Fruit fly (Drosophila melanogaster): Measurements from ENCODE around the gene Whamy.

The Whamy gene

DNA sequence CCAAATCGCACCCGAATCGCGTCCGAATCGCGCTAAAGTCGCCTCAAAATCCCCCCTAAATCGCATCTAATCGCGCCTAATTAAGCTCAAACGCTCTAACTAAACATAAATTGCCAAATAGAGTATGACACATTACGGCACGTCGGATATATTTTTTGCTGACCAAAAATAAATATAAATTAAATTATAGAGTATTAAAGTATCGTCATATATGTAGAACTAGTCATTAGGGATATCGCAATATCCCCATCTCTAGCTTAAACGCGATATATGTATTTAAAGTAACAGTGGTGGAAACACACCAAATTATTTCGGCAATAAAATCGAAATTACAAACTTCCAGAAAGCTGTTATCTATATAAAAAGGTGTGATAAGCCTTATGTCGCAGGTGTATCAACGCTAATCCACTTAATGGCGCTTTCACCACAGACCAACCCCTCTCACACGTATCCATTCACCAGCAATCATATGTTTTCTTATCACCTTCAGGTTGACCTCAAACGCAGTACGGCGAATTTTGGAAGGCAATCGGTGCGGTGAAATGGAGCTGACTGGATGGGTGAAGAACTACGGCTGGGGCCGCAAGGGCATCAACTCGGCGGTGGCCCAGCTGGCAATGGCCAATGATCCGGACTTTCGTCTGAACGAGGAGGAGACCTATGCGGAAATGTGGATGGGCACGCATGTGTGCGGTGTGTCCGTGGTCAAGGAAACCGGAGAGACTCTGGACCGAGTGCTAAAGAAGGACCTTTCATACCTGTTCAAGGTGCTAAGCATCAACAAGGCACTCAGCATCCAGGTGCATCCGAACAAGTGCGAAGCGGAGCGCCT lies 14.6 kb downstream of the Whamy start, which contains the start of gene Mpi:
Gene Mpi (plus strand): TSS at position 263 of the 832 bp plus-strand sequence.
- TF ChIP-seq h (optimal IDR thresholded peaks at IDR 0.05) (no peak), ttk (optimal IDR thresholded peaks at IDR 0.05) (no peak), Sin3A (optimal IDR thresholded peaks at IDR 0.05) (no peak), Myc (optimal IDR thresholded peaks at IDR 0.05) (no peak), psq (optimal IDR thresholded peaks at IDR 0.05) (no peak), insv (optimal IDR thresholded peaks at IDR 0.05) (no peak)

DNA sequence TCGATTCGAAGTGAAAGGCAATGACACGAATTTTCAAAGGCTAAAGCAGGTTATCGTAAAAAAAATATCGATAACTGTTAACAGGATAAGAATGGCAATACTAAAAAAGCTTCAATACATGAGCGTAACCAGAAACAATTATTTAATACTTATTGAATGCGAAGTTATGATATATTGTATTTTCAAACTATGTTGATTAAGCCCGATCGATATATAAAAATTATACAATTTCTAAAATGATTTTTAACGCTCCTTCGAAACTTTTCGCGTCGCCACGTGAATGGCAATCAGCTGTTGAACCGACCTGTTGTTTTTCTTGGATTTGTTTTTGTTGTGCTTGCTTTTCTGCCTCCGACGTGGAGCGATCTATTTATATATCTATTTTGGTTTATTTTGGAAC lies 18.0 kb downstream of the Whamy start, which contains the start of the genes Alg12 and Rpt3R:
Gene Alg12 (plus strand): TSS at position 305 of the 400 bp plus-strand sequence.
Gene Rpt3R (minus strand): TSS at position 324 of the 400 bp plus-strand sequence.
- TF ChIP-seq psq (optimal IDR thresholded peaks at IDR 0.05) (no peak), insv (optimal IDR thresholded peaks at IDR 0.05) (no peak), Sin3A (optimal IDR thresholded peaks at IDR 0.05) (no peak), Myc (optimal IDR thresholded peaks at IDR 0.05) (no peak), ttk (optimal IDR thresholded peaks at IDR 0.05) (no peak), h (optimal IDR thresholded peaks at IDR 0.05) (no peak)

DNA sequence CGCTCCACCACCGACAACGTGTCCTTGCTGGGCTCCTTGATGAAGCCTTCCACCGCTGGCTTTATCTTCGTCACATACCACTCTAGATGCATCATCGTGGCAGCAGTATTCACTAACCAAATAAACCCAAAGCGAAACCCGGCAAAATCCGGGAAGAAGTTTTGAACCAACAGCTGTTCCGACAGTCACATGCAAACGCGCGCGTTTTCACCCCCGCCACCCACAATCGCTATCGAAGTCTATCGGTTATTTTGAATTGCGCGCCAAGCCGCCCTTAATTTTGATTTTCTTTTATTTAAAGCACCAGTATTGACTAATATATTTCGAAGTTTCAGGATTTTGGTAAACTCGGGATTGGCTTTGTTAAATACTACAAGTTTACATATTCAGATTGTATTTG lies 19.7 kb downstream of the Whamy start, which contains the start of gene Tti1:
Gene Tti1 (minus strand): TSS at position 200 of the 400 bp plus-strand sequence.
- no peak for TF ChIP-seq insv (optimal IDR thresholded peaks at IDR 0.05)
- no peak for TF ChIP-seq ttk (optimal IDR thresholded peaks at IDR 0.05)
- no peak for TF ChIP-seq Myc (optimal IDR thresholded peaks at IDR 0.05)
- no peak for TF ChIP-seq h (optimal IDR thresholded peaks at IDR 0.05)
- TF ChIP-seq psq (optimal IDR thresholded peaks at IDR 0.05): no peak
- no peak for TF ChIP-seq Sin3A (optimal IDR thresholded peaks at IDR 0.05)

DNA sequence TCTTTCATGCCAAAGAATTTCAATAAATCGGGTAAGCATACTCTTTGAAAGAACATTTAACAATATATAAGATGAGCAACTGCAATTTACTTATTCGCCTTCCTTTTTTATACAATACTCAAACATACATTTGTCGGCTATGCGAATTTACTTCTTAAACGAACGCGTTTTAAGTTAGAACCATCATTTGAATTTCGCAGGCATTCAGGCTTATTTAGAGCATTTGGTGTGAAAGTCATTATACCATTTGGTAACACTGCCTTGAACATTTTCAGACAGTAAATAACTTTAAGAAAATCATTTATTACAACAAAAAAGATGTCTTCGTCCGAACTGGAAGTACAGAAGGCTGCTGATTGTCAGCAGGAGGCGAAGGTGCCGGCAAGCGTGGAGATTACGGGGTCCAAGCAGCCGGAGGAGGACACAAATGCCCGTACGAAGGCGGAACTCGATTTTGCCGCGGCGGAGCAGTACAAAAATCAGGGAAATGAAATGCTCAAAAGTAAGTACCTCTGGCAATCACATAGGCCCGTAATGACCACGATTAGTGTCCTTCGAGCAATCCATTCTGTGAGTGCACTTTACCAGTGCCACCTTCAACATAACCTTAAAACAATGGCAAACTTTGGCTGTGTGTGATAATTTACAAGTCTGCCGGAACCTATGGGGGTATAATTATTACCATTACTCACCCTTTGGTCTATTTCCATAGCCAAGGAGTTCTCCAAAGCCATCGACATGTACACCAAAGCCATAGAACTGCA lies 26.1 kb downstream of the Whamy start:
- TF ChIP-seq h (optimal IDR thresholded peaks at IDR 0.05): no peak
- TF ChIP-seq psq (optimal IDR thresholded peaks at IDR 0.05): no peak
- TF ChIP-seq Sin3A (optimal IDR thresholded peaks at IDR 0.05): no peak
- no peak for TF ChIP-seq insv (optimal IDR thresholded peaks at IDR 0.05)
- TF ChIP-seq ttk (optimal IDR thresholded peaks at IDR 0.05): no peak
- no peak for TF ChIP-seq Myc (optimal IDR thresholded peaks at IDR 0.05)

DNA sequence ATGACTTTTGCATAAGTTTGCCTTT lies 26.5 kb downstream of the Whamy start, which contains the start of gene PpD3:
Gene PpD3 (plus strand): TSS at position 1 of the 25 bp plus-strand sequence.
- TF ChIP-seq h (optimal IDR thresholded peaks at IDR 0.05): no peak

DNA sequence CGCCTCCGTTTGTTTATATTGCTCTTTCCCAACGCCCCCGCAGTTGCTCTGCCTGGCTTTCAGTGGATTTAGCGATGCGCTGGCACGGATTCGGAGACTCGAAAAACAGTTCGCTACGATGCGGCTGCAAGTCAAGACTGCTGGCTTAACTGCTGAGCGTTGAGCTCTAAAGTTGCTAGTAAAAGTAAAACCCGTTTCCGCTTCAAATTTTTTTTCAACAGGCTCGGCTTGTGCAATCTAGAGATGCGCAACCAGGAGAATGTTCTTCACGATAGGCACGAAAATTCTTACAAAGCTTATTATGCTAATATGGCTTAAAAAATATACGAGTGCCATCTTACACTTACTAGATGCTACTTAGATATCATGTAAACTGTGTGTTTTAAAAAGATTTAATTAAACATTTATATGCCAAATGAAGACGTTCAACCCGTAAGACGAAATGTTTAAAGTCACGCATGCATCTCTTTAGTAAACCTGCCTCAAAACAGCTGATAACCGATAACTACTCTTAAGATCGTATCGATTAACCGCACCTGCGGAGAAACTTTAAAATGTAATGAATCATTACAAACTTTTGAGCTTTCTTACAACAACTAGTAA lies 26.8 kb downstream of the Whamy start, which contains the start of gene CG12948:
Gene CG12948 (minus strand): TSS at position 473 of the 603 bp plus-strand sequence.
- TF ChIP-seq Sin3A (optimal IDR thresholded peaks at IDR 0.05) (no peak), Myc (optimal IDR thresholded peaks at IDR 0.05) (no peak), insv (optimal IDR thresholded peaks at IDR 0.05) (no peak), ttk (optimal IDR thresholded peaks at IDR 0.05) (no peak), h (optimal IDR thresholded peaks at IDR 0.05) (no peak), psq (optimal IDR thresholded peaks at IDR 0.05) (no peak)

DNA sequence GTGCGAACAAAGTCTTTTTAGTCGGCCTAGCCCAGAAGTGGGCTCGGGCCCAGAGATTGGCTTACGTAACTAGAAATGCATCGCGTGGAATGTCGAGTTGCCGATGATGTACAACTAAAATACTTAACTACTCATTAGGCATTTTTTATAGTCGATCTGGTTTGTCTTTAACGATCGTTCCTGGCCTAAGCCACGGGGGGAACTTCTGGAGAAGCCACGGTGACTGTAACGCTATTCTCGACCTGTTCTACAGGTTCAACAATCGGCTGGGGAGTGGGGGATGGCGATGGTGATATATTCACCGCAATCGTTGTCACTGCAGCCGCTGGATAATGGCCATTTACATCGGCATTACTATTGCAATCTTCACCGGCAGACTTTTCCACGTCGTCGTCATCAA lies 28.0 kb downstream of the Whamy start, which contains the start of gene CG34409:
Gene CG34409 (minus strand): TSS at position 101 of the 400 bp plus-strand sequence.
- TF ChIP-seq ttk (optimal IDR thresholded peaks at IDR 0.05) (no peak), Sin3A (optimal IDR thresholded peaks at IDR 0.05) (no peak), Myc (optimal IDR thresholded peaks at IDR 0.05) (no peak), insv (optimal IDR thresholded peaks at IDR 0.05) (no peak), psq (optimal IDR thresholded peaks at IDR 0.05) (no peak), h (optimal IDR thresholded peaks at IDR 0.05) (no peak)

DNA sequence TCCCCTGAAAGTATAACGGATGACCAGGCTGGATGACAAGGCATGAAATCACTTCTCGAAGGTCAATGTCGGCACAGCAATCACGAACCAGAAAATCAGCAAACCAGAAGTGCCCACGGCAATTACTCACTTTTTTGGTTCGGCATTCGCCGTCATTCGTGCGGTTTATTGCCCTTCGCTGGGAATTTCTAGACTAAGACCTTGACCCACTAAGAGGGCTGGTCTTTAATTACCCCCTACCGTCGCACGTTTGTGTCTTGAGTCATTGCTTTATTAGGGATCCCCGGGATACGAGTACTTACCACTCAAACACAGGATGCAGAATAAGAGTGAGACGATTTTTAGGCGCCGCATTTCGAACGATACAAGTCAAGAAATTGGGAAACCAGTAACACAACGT lies 28.8 kb downstream of the Whamy start:
- TF ChIP-seq psq (optimal IDR thresholded peaks at IDR 0.05) (no peak), Myc (optimal IDR thresholded peaks at IDR 0.05) (no peak), h (optimal IDR thresholded peaks at IDR 0.05) (no peak), insv (optimal IDR thresholded peaks at IDR 0.05) (no peak), ttk (optimal IDR thresholded peaks at IDR 0.05) (no peak), Sin3A (optimal IDR thresholded peaks at IDR 0.05) (no peak)

DNA sequence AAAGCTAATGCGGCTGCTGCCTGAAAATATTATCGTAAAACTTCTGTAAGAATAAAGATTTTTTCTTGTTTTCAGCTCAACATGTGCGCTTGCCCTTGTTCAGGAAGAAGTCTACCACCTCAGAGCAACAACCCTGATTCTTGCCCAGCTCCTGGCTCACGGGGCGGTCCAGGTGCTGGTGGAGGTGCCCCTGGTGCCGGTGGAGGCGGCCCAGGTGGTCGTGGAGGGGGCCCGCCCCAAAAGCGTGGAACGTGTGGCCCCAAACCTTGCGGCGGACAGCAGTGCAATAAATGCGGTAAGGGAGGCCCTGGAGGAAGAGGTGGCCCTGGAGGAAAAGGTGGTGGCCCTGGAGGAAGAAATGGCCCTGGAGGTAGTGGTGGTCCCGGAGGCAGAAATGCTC lies 30.2 kb downstream of the Whamy start:
- no peak for TF ChIP-seq h (optimal IDR thresholded peaks at IDR 0.05)

DNA sequence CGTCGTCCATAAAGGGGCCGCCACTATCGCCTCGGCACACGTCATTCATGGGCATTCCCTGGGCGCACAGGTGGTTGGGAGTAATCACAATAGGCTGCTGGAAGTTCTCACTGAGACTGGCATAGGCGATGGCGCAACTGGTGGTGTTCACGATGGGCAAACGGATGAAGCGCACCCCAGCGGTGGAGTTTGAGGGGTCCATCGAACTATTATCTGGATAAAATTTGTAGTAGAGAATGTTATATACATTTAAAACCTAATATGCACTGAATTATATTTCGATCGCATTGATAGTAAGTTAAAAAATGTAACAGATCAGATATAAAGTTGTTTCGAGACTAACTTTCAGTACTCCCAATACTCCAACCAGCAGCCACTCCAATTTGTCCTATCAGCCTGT lies 31.0 kb downstream of the Whamy start, which contains the start of gene CG31415:
Gene CG31415 (plus strand): TSS at position 301 of the 400 bp plus-strand sequence.
- TF ChIP-seq insv (optimal IDR thresholded peaks at IDR 0.05): no peak

DNA sequence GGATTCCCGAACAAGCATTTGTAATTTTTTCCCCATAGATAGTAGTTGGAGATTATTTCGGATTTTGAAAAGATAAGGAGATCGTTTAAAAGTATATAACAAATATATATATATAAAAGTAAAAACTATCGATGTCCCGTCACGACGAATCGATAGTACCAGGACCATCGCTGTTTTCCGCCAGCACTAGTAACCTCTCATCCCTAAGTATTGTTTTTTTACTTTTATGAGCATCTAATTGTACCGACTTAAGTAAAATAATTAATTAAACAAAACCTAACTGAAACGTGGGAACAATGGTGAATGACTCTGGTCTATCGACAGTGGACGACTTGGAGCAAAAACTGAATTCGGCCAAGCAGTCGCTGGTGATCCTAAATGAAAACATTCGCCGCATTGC lies 33.5 kb downstream of the Whamy start, which contains the start of gene Pnn:
Gene Pnn (plus strand): TSS at position 187 of the 400 bp plus-strand sequence.
- no peak for TF ChIP-seq h (optimal IDR thresholded peaks at IDR 0.05)

DNA sequence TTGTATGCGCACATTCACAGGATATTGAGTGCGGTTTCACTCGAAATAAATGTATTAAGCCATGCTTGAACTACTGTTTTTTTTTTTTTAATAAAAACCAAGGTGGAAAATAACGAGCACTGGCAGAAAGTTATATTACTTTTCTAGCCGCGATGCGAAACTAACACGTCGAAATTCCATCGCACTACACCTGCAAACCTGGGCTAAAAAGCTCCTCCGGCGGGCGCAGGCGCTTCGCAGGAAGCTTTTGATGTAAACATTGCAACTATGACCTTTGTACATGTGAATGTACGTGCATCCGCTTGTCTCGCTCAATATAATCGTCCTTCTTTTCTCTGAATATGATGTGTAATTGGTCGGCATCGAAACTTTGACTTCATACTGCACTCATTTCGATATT lies 34.4 kb downstream of the Whamy start, which contains the start of gene side-VII:
Gene side-VII (minus strand): TSS at position 187 of the 400 bp plus-strand sequence.
- TF ChIP-seq Sin3A (optimal IDR thresholded peaks at IDR 0.05) (no peak), Myc (optimal IDR thresholded peaks at IDR 0.05) (no peak), h (optimal IDR thresholded peaks at IDR 0.05) (no peak), psq (optimal IDR thresholded peaks at IDR 0.05) (no peak), insv (optimal IDR thresholded peaks at IDR 0.05) (no peak), ttk (optimal IDR thresholded peaks at IDR 0.05) (no peak)

DNA sequence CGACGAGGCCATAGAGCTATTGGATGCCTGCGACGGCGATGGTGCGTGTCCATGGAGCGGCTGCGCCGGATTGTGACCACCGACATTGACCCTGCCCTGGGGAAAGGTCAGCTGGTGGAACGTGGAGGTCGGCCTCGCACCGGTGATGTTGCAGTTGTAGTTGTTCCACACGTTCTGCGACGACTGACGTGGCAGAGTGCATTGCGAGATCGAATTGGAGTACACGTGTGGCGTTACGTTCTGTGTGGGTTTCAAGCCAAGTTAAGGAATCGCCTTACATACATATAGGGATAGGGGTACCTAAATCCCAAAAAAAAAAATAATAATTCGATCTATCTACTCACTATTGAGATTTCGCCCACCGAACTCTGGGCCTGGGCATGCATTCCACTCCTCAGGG lies 39.1 kb downstream of the Whamy start:
- TF ChIP-seq psq (optimal IDR thresholded peaks at IDR 0.05) (no peak), h (optimal IDR thresholded peaks at IDR 0.05) (no peak), Sin3A (optimal IDR thresholded peaks at IDR 0.05) (no peak), Myc (optimal IDR thresholded peaks at IDR 0.05) (no peak), ttk (optimal IDR thresholded peaks at IDR 0.05) (no peak)

All from Kc167 (cell line).